2 worm cellular contexts compared by ENCODE assay signal in the genomic region with DNA sequence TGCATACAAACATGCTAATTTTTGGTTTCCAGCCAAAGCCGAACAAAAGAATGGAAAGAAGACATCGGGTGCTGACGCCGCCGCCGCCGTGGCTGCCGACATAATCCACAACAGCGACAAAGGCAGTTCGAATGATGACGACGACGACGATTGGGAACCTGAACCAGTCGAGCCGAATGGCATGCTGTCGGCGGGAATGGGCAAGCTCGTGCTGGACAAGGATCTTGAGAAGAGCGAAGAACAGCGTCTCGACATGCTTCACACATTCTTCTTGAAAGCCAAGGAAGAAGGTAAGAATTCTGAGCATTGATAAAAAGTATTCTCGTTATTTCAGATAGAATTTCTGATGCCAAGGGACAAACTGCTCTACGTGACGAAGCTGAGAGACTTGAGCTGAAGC.
A peak's percentile ranks its signal among the peaks of the same experiment; 100 is the strongest.
TF ChIP-seq lines count a peak whose summit lies in the region.

No protein-coding gene starts in this region.

TF ChIP-seq in whole organism, L4 larva, 104 proteins besides CTCF, POLR2A, EP300 and RAD21:
- no peak for TF ChIP-seq lin-39 (tag; optimal IDR thresholded peaks at IDR 0.05; lab: Kevin White, UChicago)
- TF ChIP-seq duxl-1 (tag; optimal IDR thresholded peaks at IDR 0.05; lab: Kevin White, UChicago; ENCODE audit: poor library complexity), result no peak
- no peak for TF ChIP-seq ceh-82 (tag; optimal IDR thresholded peaks at IDR 0.05; lab: Kevin White, UChicago)
- peak; percentile 38; the same call in 1 of the 2 replicates for TF ChIP-seq set-16 (GFP tag; IDR thresholded peaks at IDR 0.05; lab: Robert Waterston, UW)
- TF ChIP-seq nhr-10 (tag; optimal IDR thresholded peaks at IDR 0.05; lab: Kevin White, UChicago), result no peak
- TF ChIP-seq hlh-30 (tag; optimal IDR thresholded peaks at IDR 0.05; lab: Kevin White, UChicago; ENCODE audit: insufficient read depth), result no peak
- TF ChIP-seq lim-7 (GFP tag; IDR thresholded peaks at IDR 0.05; lab: Robert Waterston, UW), result no peak
TF ChIP-seq in whole organism, L4 larva: peak in this region for 1.

TF ChIP-seq in whole organism, young adult, 124 proteins besides CTCF, POLR2A, EP300 and RAD21:
- TF ChIP-seq Y53F4B.3 (GFP tag; IDR thresholded peaks at IDR 0.05; lab: Robert Waterston, UW), result no peak
- TF ChIP-seq zfh-2 (GFP tag; conservative IDR thresholded peaks at IDR 0.05; lab: Robert Waterston, UW), result peak; percentile 62
- no peak for TF ChIP-seq lsl-1 (GFP tag; optimal IDR thresholded peaks at IDR 0.05; lab: Kevin White, UChicago)
TF ChIP-seq in whole organism, young adult: peak in this region for 1.
